Fruit fly (Drosophila melanogaster) Kc167 (cell line): ENCODE results near the gene kek5.

ENCODE experiments used
- Myc ChIP-seq: fragments of >200 bp; optimal IDR thresholded peaks from 2 replicates; lab custom pipeline; 2017; ENCODE audit warnings: missing external identifiers
- Sin3A ChIP-seq: fragments of >200 bp; optimal IDR thresholded peaks from 2 replicates; lab custom pipeline; 2018; ENCODE audit warnings: missing external identifiers
- h ChIP-seq: fragments of >200 bp; optimal IDR thresholded peaks from 3 replicates; lab custom pipeline; 2018; ENCODE audit warnings: missing external identifiers
- psq ChIP-seq: fragments of >200 bp; optimal IDR thresholded peaks from 2 replicates; lab custom pipeline; 2017; ENCODE audit warnings: missing external identifiers
- ttk ChIP-seq: sonication (Bioruptor generic); optimal IDR thresholded peaks from 2 replicates; lab custom pipeline; 2017; ENCODE audit warnings: missing external identifiers

- TF ChIP-seq h (lab: Kevin White, UChicago) (no peak), psq (lab: Kevin White, UChicago) (no peak), ttk (lab: Kevin White, UChicago) (no peak), Myc (lab: Kevin White, UChicago) (no peak), Sin3A (lab: Kevin White, UChicago) (no peak)
These were observed 28.2 kb upstream of the kek5 start for dm6 chrX:19324576-19325353.
